Worm (Caenorhabditis elegans) whole organism, L4/young adult: ENCODE results near the gene ppat-1.

ENCODE experiments used
- W03F9.2 ChIP-seq: fragments of 150-350 bp; optimal IDR thresholded peaks from 2 replicates; lab custom pipeline; 2014; ENCODE audit warnings: missing biosample characterization, missing genetic modification characterization
- dao-5 ChIP-seq: sonication (generic microtip); optimal IDR thresholded peaks from 2 replicates; lab custom pipeline; 2016; ENCODE audit warnings: missing genotype, missing genetic modification characterization, moderate library complexity, missing compliant biosample characterization

DNA sequence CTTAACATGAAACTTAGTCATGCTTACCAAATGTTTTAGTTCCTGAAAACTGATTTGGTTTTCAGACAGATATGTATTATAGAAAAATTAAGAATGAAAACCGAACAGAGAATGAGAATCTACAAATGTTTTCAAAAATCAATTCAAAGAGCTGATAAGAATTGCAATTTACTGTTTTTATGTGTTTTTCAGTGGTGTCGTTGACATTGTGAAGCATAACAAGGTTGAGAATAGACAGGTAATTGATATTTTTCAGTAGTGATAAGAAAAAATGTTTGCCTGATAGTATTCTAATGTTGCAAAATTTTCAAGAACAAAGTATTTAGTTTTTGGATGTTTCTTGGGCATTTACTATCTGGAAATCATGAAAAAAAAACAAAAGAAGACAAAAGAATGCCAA is 45.8 kb upstream of the ppat-1 start, which contains the start of gene pfas-1:
- TF ChIP-seq W03F9.2 (tag; lab: Kevin White, UChicago) (no peak), dao-5 (tag; lab: Kevin White, UChicago) (no peak)
